Fruit fly (Drosophila melanogaster) whole organism, embryonic: ENCODE data around the gene CG31231.
A peak's percentile ranks its signal among the peaks of the same experiment; 100 is the strongest.

Experiments
- Atf3 ChIP-seq: fragments of 200-800 bp; sonication (Bioruptor generic); optimal IDR thresholded peaks from 3 replicates; lab custom pipeline; 2016; ENCODE audit warnings: missing biosample characterization, missing genetic modification characterization
- Awh ChIP-seq: fragments of 200-800 bp; sonication (Bioruptor generic); IDR thresholded peaks from 2 replicates; pipeline ENCODE4, ENCODE4 v1.3.6; 2022; ENCODE audit warnings: missing biosample characterization, missing genetic modification characterization
- Bgb ChIP-seq: fragments of 200-800 bp; sonication (Bioruptor generic); IDR thresholded peaks from 2 replicates; pipeline ENCODE4 v1.3.6; 2022; ENCODE audit warnings: missing biosample characterization, missing genetic modification characterization; ENCODE audit not compliant: partially characterized antibody
- CG10565 ChIP-seq: fragments of 200-800 bp; sonication (Bioruptor generic); optimal IDR thresholded peaks from 3 replicates; lab custom pipeline; 2016; ENCODE audit warnings: missing biosample characterization, mild to moderate bottlenecking, missing genetic modification characterization
- CG11696 ChIP-seq: fragments of 200-800 bp; sonication (Bioruptor generic); IDR thresholded peaks from 2 replicates; pipeline ENCODE4 v1.3.6; 2022; ENCODE audit warnings: missing biosample characterization, missing genetic modification characterization
- CG13624 ChIP-seq: fragments of 200-800 bp; sonication (Bioruptor generic); optimal IDR thresholded peaks from 2 replicates; lab custom pipeline; 2016; ENCODE audit warnings: missing biosample characterization, missing genetic modification characterization
- CG14014 ChIP-seq: fragments of 200-800 bp; sonication (Bioruptor generic); IDR thresholded peaks from 2 replicates; pipeline ENCODE4 v1.3.6; 2022; ENCODE audit warnings: missing biosample characterization, missing genetic modification characterization
- CG14860 ChIP-seq: fragments of 200-800 bp; sonication (Bioruptor generic); IDR thresholded peaks from 3 replicates; pipeline ENCODE4 v1.3.6; 2022; ENCODE audit warnings: missing biosample characterization, missing genetic modification characterization; ENCODE audit not compliant: partially characterized antibody
- CG1529 ChIP-seq: fragments of 200-800 bp; sonication (Bioruptor generic); optimal IDR thresholded peaks from 3 replicates; lab custom pipeline; 2018; ENCODE audit warnings: missing biosample characterization, missing genetic modification characterization
- CG15601 ChIP-seq: fragments of 200-800 bp; sonication (Bioruptor generic); optimal IDR thresholded peaks from 3 replicates; lab custom pipeline; 2019; ENCODE audit warnings: missing biosample characterization, mild to moderate bottlenecking, missing genetic modification characterization, moderate library complexity
- CG16813 ChIP-seq: fragments of 200-800 bp; sonication (Bioruptor generic); IDR thresholded peaks from 3 replicates; pipeline ENCODE4 v1.3.6; 2022; ENCODE audit warnings: missing biosample characterization, missing genetic modification characterization; ENCODE audit not compliant: partially characterized antibody
- CG17612 ChIP-seq: fragments of 200-800 bp; sonication (Bioruptor generic); IDR thresholded peaks from 2 replicates; pipeline ENCODE4 v1.3.6; 2022; ENCODE audit warnings: missing biosample characterization, missing genetic modification characterization
- CG18476 ChIP-seq: fragments of 200-800 bp; sonication (Bioruptor generic); optimal IDR thresholded peaks from 2 replicates; lab custom pipeline; 2016; ENCODE audit warnings: missing biosample characterization, mild to moderate bottlenecking, missing genetic modification characterization
- CG32532 ChIP-seq: fragments of 200-800 bp; sonication (Bioruptor generic); IDR thresholded peaks from 2 replicates; pipeline ENCODE4 v1.3.6; 2022; ENCODE audit warnings: missing biosample characterization, missing genetic modification characterization
- CG34224 ChIP-seq: fragments of 200-800 bp; sonication (Bioruptor generic); IDR thresholded peaks from 3 replicates; pipeline ENCODE4 v1.3.6; 2022; ENCODE audit warnings: missing biosample characterization, missing genetic modification characterization; ENCODE audit not compliant: partially characterized antibody
- CG42726 ChIP-seq: fragments of 200-800 bp; sonication (Bioruptor generic); IDR thresholded peaks from 2 replicates; pipeline ENCODE4 v1.3.6; 2022; ENCODE audit warnings: missing biosample characterization, missing genetic modification characterization; ENCODE audit not compliant: partially characterized antibody
- CG6689 ChIP-seq: fragments of 200-800 bp; sonication (Bioruptor generic); IDR thresholded peaks from 2 replicates; pipeline ENCODE4 v1.3.6; 2022; ENCODE audit warnings: missing biosample characterization, missing genetic modification characterization
- CG7372 ChIP-seq: fragments of 200-800 bp; sonication (Bioruptor generic); IDR thresholded peaks from 2 replicates; pipeline ENCODE4 v1.3.6; 2022; ENCODE audit warnings: missing biosample characterization, missing genetic modification characterization
- CG7839 ChIP-seq: fragments of 200-800 bp; sonication (Bioruptor generic); optimal IDR thresholded peaks from 3 replicates; lab custom pipeline; 2018; ENCODE audit warnings: missing biosample characterization, mild to moderate bottlenecking, missing genetic modification characterization, moderate library complexity
- CG8924 ChIP-seq: fragments of 200-800 bp; optimal IDR thresholded peaks from 3 replicates; lab custom pipeline; 2019; ENCODE audit warnings: missing biosample characterization, mild to moderate bottlenecking, missing genetic modification characterization, moderate library complexity
- Dll ChIP-seq: fragments of 200-800 bp; sonication (Bioruptor generic); IDR thresholded peaks from 4 replicates; pipeline ENCODE4 v1.3.6; 2022; ENCODE audit warnings: missing biosample characterization, missing genetic modification characterization; ENCODE audit not compliant: partially characterized antibody
- Dp ChIP-seq: fragments of 200-800 bp; sonication (Bioruptor generic); optimal IDR thresholded peaks from 2 replicates; lab custom pipeline; 2018; ENCODE audit warnings: missing biosample characterization, mild to moderate bottlenecking, missing genetic modification characterization, moderate library complexity
- E2f1 ChIP-seq: fragments of 200-800 bp; sonication (Bioruptor generic); IDR thresholded peaks from 2 replicates; pipeline ENCODE4 v1.3.6; 2022; ENCODE audit warnings: missing biosample characterization, missing genetic modification characterization
- HLH4C ChIP-seq: fragments of 200-800 bp; sonication (Bioruptor generic); IDR thresholded peaks from 3 replicates; pipeline ENCODE4 v1.3.6; 2022; ENCODE audit warnings: missing biosample characterization, missing genetic modification characterization; ENCODE audit not compliant: partially characterized antibody
- Hey ChIP-seq: fragments of 200-800 bp; sonication (Bioruptor generic); optimal IDR thresholded peaks from 3 replicates; lab custom pipeline; 2018; ENCODE audit warnings: missing biosample characterization, mild to moderate bottlenecking, missing genetic modification characterization
- Hr3 ChIP-seq: fragments of 200-800 bp; sonication (Bioruptor generic); optimal IDR thresholded peaks from 3 replicates; lab custom pipeline; 2016; ENCODE audit warnings: missing biosample characterization, missing genetic modification characterization
- Hr78 ChIP-seq, 2 experiments: fragments of 200-800 bp in 1 of 2; fragments of >200 bp in 1 of 2; sonication (Bioruptor generic) in 1 of 2; optimal IDR thresholded peaks; 2 replicates each; lab custom pipeline; 2017 to 2019; ENCODE audit warnings: missing biosample characterization in 2 of 2, missing genetic modification characterization in 2 of 2, mild to moderate bottlenecking in 1 of 2, moderate library complexity in 1 of 2
- NFAT ChIP-seq: fragments of 200-800 bp; sonication (Bioruptor generic); IDR thresholded peaks from 2 replicates; pipeline ENCODE4 v1.3.6; 2022; ENCODE audit warnings: missing biosample characterization, missing genetic modification characterization
- Oaz ChIP-seq: fragments of 200-800 bp; sonication (Bioruptor generic); IDR thresholded peaks from 2 replicates; pipeline ENCODE4 v1.3.6; 2022; ENCODE audit warnings: missing biosample characterization, missing genetic modification characterization
- Opbp ChIP-seq: fragments of 200-800 bp; sonication (Bioruptor generic); IDR thresholded peaks from 3 replicates; pipeline ENCODE4 v1.3.6; 2022; ENCODE audit warnings: missing biosample characterization, missing genetic modification characterization; ENCODE audit not compliant: partially characterized antibody
- Sry-β ChIP-seq: fragments of 200-800 bp; sonication (Bioruptor generic); optimal IDR thresholded peaks from 2 replicates; lab custom pipeline; 2018; ENCODE audit warnings: missing biosample characterization, mild to moderate bottlenecking, missing genetic modification characterization, moderate library complexity
- ato ChIP-seq: fragments of 200-800 bp; sonication (Bioruptor generic); IDR thresholded peaks from 2 replicates; pipeline ENCODE4 v1.3.6; 2022; ENCODE audit warnings: missing biosample characterization, missing genetic modification characterization; ENCODE audit not compliant: partially characterized antibody
- bbx ChIP-seq: fragments of 200-800 bp; sonication (Bioruptor generic); IDR thresholded peaks from 2 replicates; pipeline ENCODE4 v1.3.6; 2022; ENCODE audit warnings: missing biosample characterization, missing genetic modification characterization; ENCODE audit not compliant: partially characterized antibody
- croc ChIP-seq: fragments of 200-800 bp; sonication (Bioruptor generic); conservative IDR thresholded peaks from 3 replicates; pipeline ENCODE4 v1.3.6; 2022; ENCODE audit warnings: missing biosample characterization, missing genetic modification characterization
- dimm ChIP-seq: fragments of 200-800 bp; sonication (Bioruptor generic); IDR thresholded peaks from 2 replicates; pipeline ENCODE4 v1.3.6; 2022; ENCODE audit warnings: missing biosample characterization, missing genetic modification characterization
- dmrt99B ChIP-seq: fragments of 200-800 bp; sonication (Bioruptor generic); optimal IDR thresholded peaks from 2 replicates; lab custom pipeline; 2018; ENCODE audit warnings: missing biosample characterization, mild to moderate bottlenecking, missing genetic modification characterization, moderate library complexity
- emc ChIP-seq: fragments of 200-800 bp; sonication (Bioruptor generic); optimal IDR thresholded peaks from 2 replicates; lab custom pipeline; 2016; ENCODE audit warnings: missing biosample characterization, missing genetic modification characterization
- ftz-f1 ChIP-seq: fragments of 200-800 bp; sonication (Bioruptor generic); optimal IDR thresholded peaks from 2 replicates; lab custom pipeline; 2016; ENCODE audit warnings: missing biosample characterization, missing genetic modification characterization
- fu2 ChIP-seq: fragments of 200-800 bp; sonication (Bioruptor generic); optimal IDR thresholded peaks from 2 replicates; lab custom pipeline; 2016; ENCODE audit warnings: missing biosample characterization, missing genetic modification characterization
- gce ChIP-seq: fragments of 200-800 bp; sonication (Bioruptor generic); IDR thresholded peaks from 3 replicates; pipeline ENCODE4 v1.3.6; 2022; ENCODE audit warnings: missing biosample characterization, missing genetic modification characterization
- hb ChIP-seq: fragments of 200-800 bp; sonication (Bioruptor generic); IDR thresholded peaks from 3 replicates; pipeline ENCODE4 v1.3.6; 2022; ENCODE audit warnings: missing biosample characterization, missing genetic modification characterization; ENCODE audit not compliant: partially characterized antibody
- mld ChIP-seq: fragments of 200-800 bp; sonication (Bioruptor generic); IDR thresholded peaks from 3 replicates; pipeline ENCODE4 v1.3.6; 2022; ENCODE audit warnings: missing biosample characterization, missing genetic modification characterization; ENCODE audit not compliant: partially characterized antibody
- nau ChIP-seq: fragments of 200-800 bp; sonication (Bioruptor generic); optimal IDR thresholded peaks from 3 replicates; lab custom pipeline; 2017; ENCODE audit warnings: missing biosample characterization, mild to moderate bottlenecking, missing genetic modification characterization, missing genetic modification reagents
- nerfin-1 ChIP-seq: fragments of 200-800 bp; sonication (Bioruptor generic); optimal IDR thresholded peaks from 3 replicates; lab custom pipeline; 2019; ENCODE audit warnings: missing biosample characterization, mild to moderate bottlenecking, missing genetic modification characterization, moderate library complexity
- psq ChIP-seq: fragments of 200-800 bp; sonication (Bioruptor generic); optimal IDR thresholded peaks from 2 replicates; lab custom pipeline; 2017; ENCODE audit warnings: missing biosample characterization, missing genetic modification characterization
- row ChIP-seq: fragments of 200-800 bp; sonication (Bioruptor generic); IDR thresholded peaks from 3 replicates; pipeline ENCODE4 v1.3.6; 2022; ENCODE audit warnings: missing biosample characterization, missing genetic modification characterization
- sens ChIP-seq: fragments of 200-800 bp; sonication (Bioruptor generic); peaks from one replicate; lab custom pipeline; 2016; ENCODE audit warnings: missing biosample characterization, missing genetic modification characterization
- ttk ChIP-seq: fragments of 200-800 bp; sonication (Bioruptor generic); IDR thresholded peaks from 2 replicates; pipeline ENCODE4 v2.1.2; 2022; ENCODE audit warnings: missing biosample characterization, missing genetic modification characterization
- zen2 ChIP-seq: fragments of 200-800 bp; sonication (Bioruptor generic); IDR thresholded peaks from 3 replicates; pipeline ENCODE4 v1.3.6; 2022; ENCODE audit warnings: missing biosample characterization, missing genetic modification characterization; ENCODE audit not compliant: partially characterized antibody

CG31231 gene

DNA sequence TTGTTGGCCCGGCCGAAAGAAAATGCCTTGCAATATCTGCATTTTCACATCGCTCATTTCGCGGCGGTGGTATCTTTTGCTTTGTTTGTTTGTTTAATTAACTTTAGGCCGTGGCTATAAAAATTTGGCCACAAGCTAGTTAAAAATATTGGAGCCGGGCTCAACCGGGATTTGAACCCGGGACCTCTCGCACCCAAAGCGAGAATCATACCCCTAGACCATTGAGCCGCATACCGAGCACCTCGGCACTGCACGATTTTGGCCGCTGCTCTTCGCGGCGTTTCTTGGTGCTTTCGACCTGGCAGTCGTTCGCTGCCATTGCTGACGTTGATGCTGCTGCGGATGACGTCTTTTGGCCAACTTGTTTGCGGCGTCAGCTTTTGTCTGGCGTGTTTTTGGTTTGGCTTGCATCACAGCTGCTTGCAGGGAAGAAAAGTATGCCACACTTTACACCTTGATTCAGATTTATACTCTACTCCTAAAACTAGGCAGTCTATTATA, 36.8 kb upstream of the CG31231 start (continued):
- TF ChIP-seq CG32532 = no peak
- no peak for TF ChIP-seq CG1529 (GFP tag; lab: Kevin White, UChicago)
- TF ChIP-seq fu2 (GFP tag; lab: Kevin White, UChicago) = no peak
- TF ChIP-seq CG34224 (GFP tag; lab: Robert Waterston, UW) = no peak
- peak; percentile 61 for TF ChIP-seq Bgb
- TF ChIP-seq E2f1 (GFP tag; lab: Robert Waterston, UW) = no peak
- TF ChIP-seq CG13624 (GFP tag; lab: Kevin White, UChicago) = no peak
- peak; percentile 89 for TF ChIP-seq sens
- 0 out of 3 replicates have a peak, but pooled peaks have one; percentile 20 for TF ChIP-seq row (GFP tag; lab: Robert Waterston, UW)
- no peak for TF ChIP-seq Hr3 (GFP tag; lab: Kevin White, UChicago)
- TF ChIP-seq Hr78 (GFP tag; optimal IDR thresholded peaks at IDR 0.05; lab: Kevin White, UChicago) = peak in 1 of 2 experiments; percentile 62
- TF ChIP-seq mld (GFP tag; lab: Robert Waterston, UW) = peak; percentile 60; the same call in 1 of the 3 replicates
- no peak for TF ChIP-seq Oaz
- TF ChIP-seq hb (GFP tag; lab: Robert Waterston, UW) = peak; percentile 54; the same call in 2 of the 3 replicates
- TF ChIP-seq CG11696 (GFP tag; lab: Robert Waterston, UW) = no peak
- TF ChIP-seq Sry-β (GFP tag; lab: Kevin White, UChicago) = peak; percentile 81
- no peak for TF ChIP-seq nerfin-1 (tag; lab: Kevin White, UChicago)
- peak; percentile 70 for TF ChIP-seq CG14860 (GFP tag; lab: Robert Waterston, UW)
- no peak for TF ChIP-seq dimm (GFP tag; lab: Robert Waterston, UW)
- no peak for TF ChIP-seq CG8924 (tag; lab: Kevin White, UChicago)
- peak; percentile 78 for TF ChIP-seq HLH4C
- TF ChIP-seq zen2 = 0 out of 3 replicates have a peak, but pooled peaks have one; percentile 14
- TF ChIP-seq ato (GFP tag; lab: Robert Waterston, UW) = peak; percentile 74
- 0 out of 2 replicates have a peak, but pooled peaks have one; percentile 21 for TF ChIP-seq CG42726 (GFP tag; lab: Robert Waterston, UW)
- peak; percentile 60; the same call in 3 of the 4 replicates for TF ChIP-seq Dll (GFP tag; lab: Robert Waterston, UW)
- no peak for TF ChIP-seq Dp
- no peak for TF ChIP-seq psq (GFP tag; lab: Kevin White, UChicago)
- TF ChIP-seq bbx (GFP tag; lab: Robert Waterston, UW) = peak; percentile 64
- no peak for TF ChIP-seq CG7372 (GFP tag; lab: Robert Waterston, UW)
- TF ChIP-seq CG18476 (GFP tag; lab: Kevin White, UChicago) = no peak
- no peak for TF ChIP-seq Hey (tag; lab: Kevin White, UChicago)
- TF ChIP-seq Awh = peak; percentile 65; the same call in 1 of the 2 replicates
- TF ChIP-seq emc (GFP tag; lab: Kevin White, UChicago) = no peak
- 0 out of 2 replicates have a peak, but pooled peaks have one; percentile 8 for TF ChIP-seq CG14014 (GFP tag; lab: Robert Waterston, UW)
- no peak for TF ChIP-seq CG7839
- no peak for TF ChIP-seq ttk (GFP tag; lab: Robert Waterston, UW)
- TF ChIP-seq CG15601 (tag; lab: Kevin White, UChicago) = no peak
- no peak for TF ChIP-seq CG6689 (GFP tag; lab: Robert Waterston, UW)
- TF ChIP-seq nau = no peak
- TF ChIP-seq croc (GFP tag; lab: Robert Waterston, UW) = no peak
- TF ChIP-seq CG16813 (GFP tag; lab: Robert Waterston, UW) = peak; percentile 40; the same call in 2 of the 3 replicates
- TF ChIP-seq Opbp (GFP tag; lab: Robert Waterston, UW) = peak; percentile 66; the same call in 2 of the 3 replicates
- TF ChIP-seq Atf3 (GFP tag; lab: Kevin White, UChicago) = peak; percentile 34
- peak; percentile 11 for TF ChIP-seq dmrt99B
- TF ChIP-seq CG10565 = no peak
- TF ChIP-seq ftz-f1 (GFP tag; lab: Kevin White, UChicago) = no peak
- peak; percentile 36; the same call in 1 of the 3 replicates for TF ChIP-seq gce (GFP tag; lab: Robert Waterston, UW)
- no peak for TF ChIP-seq CG17612 (GFP tag; lab: Robert Waterston, UW)
- no peak for TF ChIP-seq NFAT (GFP tag; lab: Robert Waterston, UW)
